Worm (Caenorhabditis elegans): ENCODE measurements around the gene che-11.

ce11 chrV:12184308-12184999, 33.9 kb upstream of the che-11 start, which contains the start of gene srd-4:
- TF ChIP-seq pes-1 (GFP tag; IDR thresholded peaks at IDR 0.05) (no peak), ama-1 (optimal IDR thresholded peaks at IDR 0.05) (no peak), hmbx-1 (tag; optimal IDR thresholded peaks at IDR 0.05) (no peak), ets-7 (tag; optimal IDR thresholded peaks at IDR 0.05) (no peak), aly-1 (tag; optimal IDR thresholded peaks at IDR 0.05) (no peak), ceh-36 (tag; optimal IDR thresholded peaks at IDR 0.05) (no peak)
